Worm (Caenorhabditis elegans) whole organism, early embryonic: ENCODE measurements around the gene sem-5.

ENCODE experiments used
- F13C5.2 ChIP-seq: sonication (generic microtip); optimal IDR thresholded peaks from 2 replicates; lab custom pipeline; 2017; ENCODE audit warnings: mild to moderate bottlenecking, missing genetic modification characterization, inconsistent platforms, missing compliant biosample characterization
- ama-1 ChIP-seq: fragments of 150-350 bp; optimal IDR thresholded peaks from 2 replicates; lab custom pipeline; 2014
- ets-7 ChIP-seq: sonication (generic microtip); optimal IDR thresholded peaks from 2 replicates; lab custom pipeline; 2016; ENCODE audit warnings: missing genotype, missing genetic modification characterization, missing compliant biosample characterization
- scrt-1 ChIP-seq: fragments of 200-800 bp; sonication (Bioruptor generic); IDR thresholded peaks from 2 replicates; pipeline ENCODE4 v1.3.6; 2022; ENCODE audit warnings: missing genetic modification characterization, missing compliant biosample characterization

DNA sequence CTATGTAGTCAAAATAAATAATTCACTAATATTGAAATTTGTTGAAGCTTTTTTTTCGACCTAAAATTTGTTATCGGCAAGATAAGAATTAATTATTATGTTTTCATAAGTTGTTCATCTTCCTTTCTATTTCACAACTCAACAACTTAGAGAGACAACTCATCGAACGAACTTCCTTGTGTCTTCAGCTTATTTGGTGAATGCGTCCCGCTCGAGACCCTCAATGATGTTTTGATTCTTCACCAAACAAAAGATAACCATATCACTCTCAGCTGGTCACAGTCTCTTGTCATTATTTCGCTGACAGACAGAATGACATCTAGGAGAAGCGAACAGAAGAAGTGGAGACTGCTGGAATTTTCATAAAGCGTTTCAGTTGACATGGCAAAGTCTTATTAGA, 23.2 kb upstream of the sem-5 start:
- no peak for TF ChIP-seq scrt-1 (GFP tag; lab: Robert Waterston, UW)
- TF ChIP-seq F13C5.2, result no peak
- no peak for TF ChIP-seq ets-7 (tag; lab: Kevin White, UChicago)
- TF ChIP-seq ama-1, result no peak
